Worm (Caenorhabditis elegans): ENCODE measurements around the gene R02D5.6.

- TF ChIP-seq elt-1 (tag; optimal IDR thresholded peaks at IDR 0.05) (no peak), unc-62 (GFP tag; optimal IDR thresholded peaks at IDR 0.05) (no peak), blmp-1 (tag; optimal IDR thresholded peaks at IDR 0.05; ENCODE audit: insufficient read depth) (peak; percentile 88), ceh-16 (tag; optimal IDR thresholded peaks at IDR 0.05) (no peak), snpc-4 (tag; optimal IDR thresholded peaks at IDR 0.05) (no peak), ZK546.5 (tag; optimal IDR thresholded peaks at IDR 0.05) (no peak), nhr-25 (tag; optimal IDR thresholded peaks at IDR 0.05) (no peak), nhr-11 (tag; optimal IDR thresholded peaks at IDR 0.05) (no peak), fos-1 (tag; optimal IDR thresholded peaks at IDR 0.05) (no peak), lin-39 (tag; optimal IDR thresholded peaks at IDR 0.05) (no peak)
Measured at ce11 chrV:14508005-14508521, 9.8 kb downstream of the R02D5.6 start, which contains the start of gene R02D5.1.

Measured in whole organism, L2 larva.